Worm (Caenorhabditis elegans) whole organism, late embryonic: ENCODE measurements around the gene epg-4.

Source experiments
- C08G9.2 ChIP-seq: sonication (generic microtip); optimal IDR thresholded peaks from 2 replicates; lab custom pipeline; 2016; ENCODE audit warnings: mild to moderate bottlenecking, missing genetic modification characterization, moderate library complexity, missing compliant biosample characterization
- F13H6.1 ChIP-seq: sonication (generic microtip); optimal IDR thresholded peaks from 2 replicates; lab custom pipeline; 2016; ENCODE audit warnings: missing genetic modification characterization, missing compliant biosample characterization
- K02D7.2 ChIP-seq: sonication (generic microtip); optimal IDR thresholded peaks from 2 replicates; lab custom pipeline; 2017; ENCODE audit warnings: mild to moderate bottlenecking, missing genetic modification characterization, missing compliant biosample characterization
- K09A11.1 ChIP-seq: sonication (generic microtip); optimal IDR thresholded peaks from 2 replicates; lab custom pipeline; 2017; ENCODE audit warnings: antibody characterized with exemption, mild to moderate bottlenecking, missing genetic modification characterization, missing compliant biosample characterization; ENCODE audit not compliant: insufficient read depth
- ama-1 ChIP-seq: fragments of 150-350 bp; optimal IDR thresholded peaks from 2 replicates; lab custom pipeline; 2014
- ceh-14 ChIP-seq: sonication (generic microtip); optimal IDR thresholded peaks from 2 replicates; lab custom pipeline; 2016; ENCODE audit warnings: missing genotype, missing genetic modification characterization, missing compliant biosample characterization
- ceh-18 ChIP-seq: sonication (generic microtip); optimal IDR thresholded peaks from 2 replicates; lab custom pipeline; 2016; ENCODE audit warnings: missing genetic modification characterization, missing compliant biosample characterization
- ceh-19 ChIP-seq: fragments of 200-800 bp; sonication (Bioruptor generic); optimal IDR thresholded peaks from 2 replicates; lab custom pipeline; 2018; ENCODE audit warnings: mild to moderate bottlenecking, missing genetic modification characterization, missing compliant biosample characterization
- ceh-2 ChIP-seq: sonication (generic microtip); optimal IDR thresholded peaks from 2 replicates; lab custom pipeline; 2016; ENCODE audit warnings: missing genotype, missing genetic modification characterization, missing compliant biosample characterization
- ceh-31 ChIP-seq: sonication (generic microtip); optimal IDR thresholded peaks from 2 replicates; lab custom pipeline; 2016; ENCODE audit warnings: missing genetic modification characterization, missing compliant biosample characterization
- ceh-34 ChIP-seq: sonication (generic microtip); optimal IDR thresholded peaks from 2 replicates; lab custom pipeline; 2016; ENCODE audit warnings: mild to moderate bottlenecking, missing genetic modification characterization, missing compliant biosample characterization
- ceh-45 ChIP-seq: fragments of 200-800 bp; sonication (Bioruptor generic); IDR thresholded peaks from 2 replicates; pipeline ENCODE4 v1.3.6; 2022; ENCODE audit warnings: missing genetic modification reagents, missing genetic modification characterization, missing compliant biosample characterization
- ceh-6 ChIP-seq: fragments of 200-800 bp; sonication (Bioruptor generic); optimal IDR thresholded peaks from 2 replicates; lab custom pipeline; 2018; ENCODE audit warnings: mild to moderate bottlenecking, missing genetic modification characterization, missing compliant biosample characterization
- ceh-9 ChIP-seq: sonication (generic microtip); optimal IDR thresholded peaks from 2 replicates; lab custom pipeline; 2016; ENCODE audit warnings: mild to moderate bottlenecking, missing genetic modification characterization, inconsistent platforms, missing compliant biosample characterization
- dmd-4 ChIP-seq: sonication (generic microtip); optimal IDR thresholded peaks from 2 replicates; lab custom pipeline; 2016; ENCODE audit warnings: borderline replicate concordance, missing genetic modification characterization, missing compliant biosample characterization
- dve-1 ChIP-seq: sonication (generic microtip); optimal IDR thresholded peaks from 2 replicates; lab custom pipeline; 2017; ENCODE audit warnings: antibody characterized with exemption, mild to moderate bottlenecking, missing genetic modification characterization, missing compliant biosample characterization
- ets-4 ChIP-seq: sonication (generic microtip); optimal IDR thresholded peaks from 2 replicates; lab custom pipeline; 2016; ENCODE audit warnings: missing genetic modification characterization, missing compliant biosample characterization
- eyg-1 ChIP-seq: sonication (generic microtip); optimal IDR thresholded peaks from 2 replicates; lab custom pipeline; 2016; ENCODE audit warnings: missing genotype, missing genetic modification characterization, missing compliant biosample characterization
- fax-1 ChIP-seq: sonication (generic microtip); optimal IDR thresholded peaks from 2 replicates; lab custom pipeline; 2016; ENCODE audit warnings: missing genotype, missing genetic modification characterization, missing compliant biosample characterization
- fkh-10 ChIP-seq: fragments of 150-350 bp; optimal IDR thresholded peaks from 2 replicates; lab custom pipeline; 2014; ENCODE audit warnings: missing biosample characterization, missing genetic modification reagents, missing genetic modification characterization
- hlh-13 ChIP-seq: fragments of 200-800 bp; sonication (Bioruptor generic); optimal IDR thresholded peaks from 2 replicates; lab custom pipeline; 2018; ENCODE audit warnings: mild to moderate bottlenecking, missing genetic modification characterization, missing compliant biosample characterization
- hlh-15 ChIP-seq: sonication (generic microtip); optimal IDR thresholded peaks from 2 replicates; lab custom pipeline; 2016; ENCODE audit warnings: missing genetic modification characterization, missing compliant biosample characterization
- hlh-30 ChIP-seq: sonication (generic microtip); optimal IDR thresholded peaks from 2 replicates; lab custom pipeline; 2017; ENCODE audit warnings: antibody characterized with exemption, missing genetic modification characterization, missing compliant biosample characterization; ENCODE audit not compliant: insufficient read depth
- hlh-8 ChIP-seq: sonication (generic microtip); optimal IDR thresholded peaks from 2 replicates; lab custom pipeline; 2016; ENCODE audit warnings: missing genotype, missing genetic modification characterization, missing compliant biosample characterization
- lin-11 ChIP-seq: fragments of 200-800 bp; sonication (Bioruptor generic); optimal IDR thresholded peaks from 2 replicates; lab custom pipeline; 2018; ENCODE audit warnings: mild to moderate bottlenecking, missing genetic modification characterization, missing compliant biosample characterization
- mec-3 ChIP-seq: sonication (generic microtip); optimal IDR thresholded peaks from 2 replicates; lab custom pipeline; 2016; ENCODE audit warnings: borderline replicate concordance, missing genetic modification characterization, missing compliant biosample characterization
- nfya-1 ChIP-seq: sonication (generic microtip); optimal IDR thresholded peaks from 2 replicates; lab custom pipeline; 2017; ENCODE audit warnings: missing genetic modification characterization, mild to moderate bottlenecking, missing compliant biosample characterization, antibody characterized with exemption, moderate library complexity
- nhr-232 ChIP-seq: sonication (generic microtip); optimal IDR thresholded peaks from 2 replicates; lab custom pipeline; 2016; ENCODE audit warnings: missing genetic modification characterization, missing compliant biosample characterization
- pat-9 ChIP-seq: fragments of 200-800 bp; sonication (Bioruptor generic); optimal IDR thresholded peaks from 2 replicates; lab custom pipeline; 2018; ENCODE audit warnings: mild to moderate bottlenecking, missing genetic modification characterization, moderate library complexity, missing compliant biosample characterization
- pax-1 ChIP-seq: fragments of 150-350 bp; optimal IDR thresholded peaks from 2 replicates; lab custom pipeline; 2014; ENCODE audit warnings: missing biosample characterization, missing genetic modification characterization
- pha-2 ChIP-seq: sonication (generic microtip); optimal IDR thresholded peaks from 2 replicates; lab custom pipeline; 2017; ENCODE audit warnings: mild to moderate bottlenecking, missing genetic modification characterization, missing compliant biosample characterization
- pha-4 ChIP-seq: fragments of 150-350 bp; optimal IDR thresholded peaks from 2 replicates; lab custom pipeline; 2018; ENCODE audit warnings: missing biosample characterization, missing genetic modification reagents, missing genetic modification characterization
- pqm-1 ChIP-seq: sonication (generic microtip); optimal IDR thresholded peaks from 2 replicates; lab custom pipeline; 2016; ENCODE audit warnings: missing genetic modification characterization, missing compliant biosample characterization
- pros-1 ChIP-seq: fragments of 150-350 bp; optimal IDR thresholded peaks from 2 replicates; lab custom pipeline; 2014; ENCODE audit warnings: missing biosample characterization, missing genetic modification reagents, missing genetic modification characterization
- ref-2 ChIP-seq: sonication (generic microtip); optimal IDR thresholded peaks from 2 replicates; lab custom pipeline; 2016; ENCODE audit warnings: missing genetic modification characterization, missing compliant biosample characterization
- rnt-1 ChIP-seq: sonication (generic microtip); optimal IDR thresholded peaks from 2 replicates; lab custom pipeline; 2016; ENCODE audit warnings: missing genetic modification characterization, missing compliant biosample characterization
- sdc-2 ChIP-seq: sonication (generic microtip); optimal IDR thresholded peaks from 2 replicates; lab custom pipeline; 2016; ENCODE audit warnings: missing genotype, missing genetic modification characterization, missing compliant biosample characterization
- sox-2 ChIP-seq: fragments of 200-800 bp; sonication (Bioruptor generic); IDR thresholded peaks from 2 replicates; pipeline ENCODE4 v1.3.6; 2022; ENCODE audit warnings: missing genetic modification reagents, missing genetic modification characterization, missing compliant biosample characterization
- sox-4 ChIP-seq: sonication (generic microtip); optimal IDR thresholded peaks from 2 replicates; lab custom pipeline; 2017; ENCODE audit warnings: mild to moderate bottlenecking, missing genetic modification characterization, inconsistent platforms, missing compliant biosample characterization
- syd-9 ChIP-seq: sonication (generic microtip); optimal IDR thresholded peaks from 2 replicates; lab custom pipeline; 2016; ENCODE audit warnings: mild to moderate bottlenecking, missing genetic modification characterization, moderate library complexity, missing compliant biosample characterization
- tbx-2 ChIP-seq: sonication (generic microtip); optimal IDR thresholded peaks from 2 replicates; lab custom pipeline; 2016; ENCODE audit warnings: missing genetic modification characterization, missing compliant biosample characterization
- unc-3 ChIP-seq, 2 experiments: fragments of 200-800 bp in 1 of 2; sonication (Bioruptor generic) in 1 of 2; sonication (generic microtip) in 1 of 2; conservative IDR thresholded peaks in 1 of 2; optimal IDR thresholded peaks in 1 of 2; 2 replicates each; pipeline versions ENCODE4 v1.3.6 to Lab custom; 2016 to 2022; ENCODE audit warnings: missing compliant biosample characterization in 2 of 2, missing genetic modification characterization in 2 of 2, missing genetic modification reagents in 1 of 2
- unc-42 ChIP-seq: sonication (generic microtip); optimal IDR thresholded peaks from 2 replicates; lab custom pipeline; 2016; ENCODE audit warnings: missing genotype, missing genetic modification characterization, missing compliant biosample characterization
- unc-55 ChIP-seq: sonication (generic microtip); optimal IDR thresholded peaks from 2 replicates; lab custom pipeline; 2017; ENCODE audit warnings: missing biosample characterization, missing genetic modification reagents, missing genetic modification characterization
- unc-86 ChIP-seq: sonication (generic microtip); optimal IDR thresholded peaks from 2 replicates; lab custom pipeline; 2016; ENCODE audit warnings: missing genetic modification characterization, missing compliant biosample characterization
- zip-5 ChIP-seq: sonication (generic microtip); optimal IDR thresholded peaks from 2 replicates; lab custom pipeline; 2016; ENCODE audit warnings: missing genetic modification characterization, missing compliant biosample characterization

Gene epg-4

DNA sequence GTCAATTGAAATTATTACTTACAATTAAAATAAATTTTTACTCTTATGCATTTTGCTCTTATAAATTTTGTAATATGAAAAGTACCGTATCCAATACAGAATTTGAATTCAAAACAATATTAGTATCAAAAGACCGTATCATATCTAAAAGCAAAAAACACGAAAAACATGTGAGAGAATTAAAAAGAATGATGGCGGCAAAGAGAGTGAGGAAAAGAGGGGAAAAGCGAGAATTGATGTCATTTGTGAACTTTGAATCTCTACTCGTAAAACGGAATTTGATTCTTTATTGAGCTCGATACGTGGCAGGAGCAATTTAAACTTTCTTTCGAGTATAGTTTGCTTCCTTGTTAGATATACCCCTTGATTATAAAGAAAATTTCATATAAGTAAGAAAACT, 27.4 kb upstream of the epg-4 start:
- TF ChIP-seq nfya-1 (tag; lab: Kevin White, UChicago): no peak
- TF ChIP-seq pha-2 (tag; lab: Kevin White, UChicago): no peak
- TF ChIP-seq syd-9 (tag; lab: Kevin White, UChicago): no peak
- no peak for TF ChIP-seq hlh-30 (tag; lab: Kevin White, UChicago)
- TF ChIP-seq mec-3: no peak
- TF ChIP-seq ceh-34: no peak
- TF ChIP-seq ceh-31 (tag; lab: Kevin White, UChicago): no peak
- no peak for TF ChIP-seq hlh-15
- no peak for TF ChIP-seq dve-1 (tag; lab: Kevin White, UChicago)
- TF ChIP-seq F13H6.1 (tag; lab: Kevin White, UChicago): no peak
- TF ChIP-seq ceh-45 (GFP tag; lab: Robert Waterston, UW): no peak

DNA sequence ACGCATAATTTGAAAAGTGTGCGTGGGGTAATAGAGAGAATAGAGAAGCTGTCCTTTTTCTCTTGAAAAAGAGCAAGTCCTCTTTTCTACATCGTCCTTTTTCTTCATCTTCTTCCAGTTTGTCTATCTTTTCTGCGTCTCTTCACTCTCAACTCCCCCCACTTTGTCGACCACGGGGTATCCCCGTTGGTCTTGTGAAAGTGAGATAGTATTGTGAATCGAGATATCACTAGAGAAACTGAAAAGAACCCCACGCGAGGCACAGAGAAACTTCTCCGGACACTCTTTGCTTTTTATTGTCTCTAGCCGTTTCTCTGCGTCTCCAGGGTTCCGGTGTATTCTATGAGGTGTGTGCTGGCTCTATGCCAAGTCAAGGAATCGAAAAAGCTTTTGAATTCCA, 26.3 kb upstream of the epg-4 start:
- TF ChIP-seq K09A11.1: peak; percentile 65
- TF ChIP-seq zip-5 (tag; lab: Kevin White, UChicago): peak; percentile 3
- TF ChIP-seq tbx-2 (tag; lab: Kevin White, UChicago): peak; percentile 89
- TF ChIP-seq hlh-13 (GFP tag; lab: Kevin White, UChicago): no peak
- TF ChIP-seq unc-86 (tag; lab: Kevin White, UChicago): peak; percentile 32
- TF ChIP-seq unc-55 (GFP tag; lab: Kevin White, UChicago): peak; percentile 82
- TF ChIP-seq pros-1 (tag; lab: Kevin White, UChicago): peak; percentile 84
- TF ChIP-seq ceh-31 (tag; lab: Kevin White, UChicago): peak; percentile 83
- TF ChIP-seq hlh-8 (tag; lab: Kevin White, UChicago): peak; percentile 57
- TF ChIP-seq ceh-34: peak; percentile 82
- no peak for TF ChIP-seq mec-3
- peak; percentile 52 for TF ChIP-seq pax-1 (tag; lab: Kevin White, UChicago)
- peak; percentile 71 for TF ChIP-seq pqm-1 (tag; lab: Kevin White, UChicago)
- no peak for TF ChIP-seq K02D7.2
- TF ChIP-seq dve-1 (tag; lab: Kevin White, UChicago): peak; percentile 41
- peak; percentile 18 for TF ChIP-seq ama-1 (lab: Kevin White, UChicago)
- no peak for TF ChIP-seq ceh-6 (GFP tag; lab: Kevin White, UChicago)
- peak; percentile 74 for TF ChIP-seq ref-2 (tag; lab: Kevin White, UChicago)
- TF ChIP-seq dmd-4 (tag; lab: Kevin White, UChicago): peak; percentile 35
- TF ChIP-seq ceh-2 (tag; lab: Kevin White, UChicago): peak; percentile 30
- TF ChIP-seq eyg-1 (tag; lab: Kevin White, UChicago): no peak
- peak; percentile 34 for TF ChIP-seq pat-9 (tag; lab: Kevin White, UChicago)
- peak; percentile 16 for TF ChIP-seq F13H6.1 (tag; lab: Kevin White, UChicago)
- TF ChIP-seq ets-4: peak; percentile 68
- TF ChIP-seq fax-1 (tag; lab: Kevin White, UChicago): peak; percentile 3
- TF ChIP-seq pha-4 (tag; lab: Kevin White, UChicago): no peak
- peak; percentile 50 for TF ChIP-seq sdc-2 (tag; lab: Kevin White, UChicago)
- TF ChIP-seq nhr-232 (tag; lab: Kevin White, UChicago): no peak
- peak; percentile 90 for TF ChIP-seq ceh-18 (tag; lab: Kevin White, UChicago)
- peak; percentile 98 for TF ChIP-seq hlh-30 (tag; lab: Kevin White, UChicago)
- TF ChIP-seq ceh-9: no peak
- no peak; the same call in 1 of the 2 replicates for TF ChIP-seq sox-2 (GFP tag; lab: Robert Waterston, UW)
- TF ChIP-seq fkh-10 (GFP tag; lab: Kevin White, UChicago): peak; percentile 48
- peak; percentile 47 for TF ChIP-seq C08G9.2 (tag; lab: Kevin White, UChicago)
- TF ChIP-seq sox-4 (tag; lab: Kevin White, UChicago): no peak
- peak; percentile 80 for TF ChIP-seq rnt-1 (tag; lab: Kevin White, UChicago)
- TF ChIP-seq unc-3 (GFP tag; conservative IDR thresholded peaks at IDR 0.05; lab: Robert Waterston, UW): no peak
- TF ChIP-seq unc-3 (tag; optimal IDR thresholded peaks at IDR 0.05; lab: Kevin White, UChicago): peak; percentile 45
- TF ChIP-seq ceh-14 (tag; lab: Kevin White, UChicago): peak; percentile 53
- TF ChIP-seq ceh-19 (GFP tag; lab: Kevin White, UChicago): no peak
- no peak for TF ChIP-seq lin-11
- TF ChIP-seq unc-42 (tag; lab: Kevin White, UChicago): peak; percentile 65
- peak; percentile 93 for TF ChIP-seq nfya-1 (tag; lab: Kevin White, UChicago)
